Worm (Caenorhabditis elegans) whole organism, late embryonic: ENCODE results near the gene C23F12.3.

Source experiments
- K02D7.2 ChIP-seq: sonication (generic microtip); optimal IDR thresholded peaks from 2 replicates; lab custom pipeline; 2017; ENCODE audit warnings: mild to moderate bottlenecking, missing genetic modification characterization, missing compliant biosample characterization
- K09A11.1 ChIP-seq: sonication (generic microtip); optimal IDR thresholded peaks from 2 replicates; lab custom pipeline; 2017; ENCODE audit warnings: antibody characterized with exemption, mild to moderate bottlenecking, missing genetic modification characterization, missing compliant biosample characterization; ENCODE audit not compliant: insufficient read depth
- T23F11.4 ChIP-seq: fragments of 200-800 bp; sonication (Bioruptor generic); optimal IDR thresholded peaks from 2 replicates; lab custom pipeline; 2018; ENCODE audit warnings: mild to moderate bottlenecking, missing genetic modification characterization, missing compliant biosample characterization
- Y22D7AL.16 ChIP-seq: sonication (generic microtip); optimal IDR thresholded peaks from 2 replicates; lab custom pipeline; 2016; ENCODE audit warnings: missing genetic modification characterization, missing compliant biosample characterization
- ceh-14 ChIP-seq: sonication (generic microtip); optimal IDR thresholded peaks from 2 replicates; lab custom pipeline; 2016; ENCODE audit warnings: missing genotype, missing genetic modification characterization, missing compliant biosample characterization
- ceh-18 ChIP-seq: sonication (generic microtip); optimal IDR thresholded peaks from 2 replicates; lab custom pipeline; 2016; ENCODE audit warnings: missing genetic modification characterization, missing compliant biosample characterization
- ceh-19 ChIP-seq: fragments of 200-800 bp; sonication (Bioruptor generic); optimal IDR thresholded peaks from 2 replicates; lab custom pipeline; 2018; ENCODE audit warnings: mild to moderate bottlenecking, missing genetic modification characterization, missing compliant biosample characterization
- ceh-2 ChIP-seq: sonication (generic microtip); optimal IDR thresholded peaks from 2 replicates; lab custom pipeline; 2016; ENCODE audit warnings: missing genotype, missing genetic modification characterization, missing compliant biosample characterization
- ceh-22 ChIP-seq: sonication (generic microtip); optimal IDR thresholded peaks from 2 replicates; lab custom pipeline; 2017; ENCODE audit warnings: missing biosample characterization, missing genetic modification characterization
- ceh-24 ChIP-seq: sonication (generic microtip); optimal IDR thresholded peaks from 2 replicates; lab custom pipeline; 2016; ENCODE audit warnings: mild to moderate bottlenecking, missing genetic modification characterization, missing compliant biosample characterization
- ceh-34 ChIP-seq: sonication (generic microtip); optimal IDR thresholded peaks from 2 replicates; lab custom pipeline; 2016; ENCODE audit warnings: mild to moderate bottlenecking, missing genetic modification characterization, missing compliant biosample characterization
- ceh-48 ChIP-seq: sonication (generic microtip); optimal IDR thresholded peaks from 2 replicates; lab custom pipeline; 2016; ENCODE audit warnings: missing genetic modification characterization, inconsistent platforms, missing compliant biosample characterization
- ceh-6 ChIP-seq: fragments of 200-800 bp; sonication (Bioruptor generic); optimal IDR thresholded peaks from 2 replicates; lab custom pipeline; 2018; ENCODE audit warnings: mild to moderate bottlenecking, missing genetic modification characterization, missing compliant biosample characterization
- ceh-9 ChIP-seq: sonication (generic microtip); optimal IDR thresholded peaks from 2 replicates; lab custom pipeline; 2016; ENCODE audit warnings: mild to moderate bottlenecking, missing genetic modification characterization, inconsistent platforms, missing compliant biosample characterization
- che-1 ChIP-seq: sonication (generic microtip); optimal IDR thresholded peaks from 2 replicates; lab custom pipeline; 2016; ENCODE audit warnings: mild to moderate bottlenecking, missing genetic modification characterization, missing compliant biosample characterization
- dmd-4 ChIP-seq: sonication (generic microtip); optimal IDR thresholded peaks from 2 replicates; lab custom pipeline; 2016; ENCODE audit warnings: borderline replicate concordance, missing genetic modification characterization, missing compliant biosample characterization
- eyg-1 ChIP-seq: sonication (generic microtip); optimal IDR thresholded peaks from 2 replicates; lab custom pipeline; 2016; ENCODE audit warnings: missing genotype, missing genetic modification characterization, missing compliant biosample characterization
- fkh-6 ChIP-seq: sonication (generic microtip); optimal IDR thresholded peaks from 2 replicates; lab custom pipeline; 2016; ENCODE audit warnings: missing genetic modification characterization, missing compliant biosample characterization
- hlh-30 ChIP-seq: sonication (generic microtip); optimal IDR thresholded peaks from 2 replicates; lab custom pipeline; 2017; ENCODE audit warnings: antibody characterized with exemption, missing genetic modification characterization, missing compliant biosample characterization; ENCODE audit not compliant: insufficient read depth
- lin-11 ChIP-seq: fragments of 200-800 bp; sonication (Bioruptor generic); optimal IDR thresholded peaks from 2 replicates; lab custom pipeline; 2018; ENCODE audit warnings: mild to moderate bottlenecking, missing genetic modification characterization, missing compliant biosample characterization
- mec-3 ChIP-seq: sonication (generic microtip); optimal IDR thresholded peaks from 2 replicates; lab custom pipeline; 2016; ENCODE audit warnings: borderline replicate concordance, missing genetic modification characterization, missing compliant biosample characterization
- nhr-232 ChIP-seq: sonication (generic microtip); optimal IDR thresholded peaks from 2 replicates; lab custom pipeline; 2016; ENCODE audit warnings: missing genetic modification characterization, missing compliant biosample characterization
- odd-2 ChIP-seq: sonication (generic microtip); optimal IDR thresholded peaks from 2 replicates; lab custom pipeline; 2017; ENCODE audit warnings: antibody characterized with exemption, mild to moderate bottlenecking, missing genetic modification characterization, missing compliant biosample characterization
- pag-3 ChIP-seq: sonication (generic microtip); optimal IDR thresholded peaks from 2 replicates; lab custom pipeline; 2016; ENCODE audit warnings: missing compliant biosample characterization, missing genetic modification characterization, borderline replicate concordance
- pat-9 ChIP-seq: fragments of 200-800 bp; sonication (Bioruptor generic); optimal IDR thresholded peaks from 2 replicates; lab custom pipeline; 2018; ENCODE audit warnings: mild to moderate bottlenecking, missing genetic modification characterization, moderate library complexity, missing compliant biosample characterization
- pha-4 ChIP-seq: fragments of 150-350 bp; optimal IDR thresholded peaks from 2 replicates; lab custom pipeline; 2018; ENCODE audit warnings: missing biosample characterization, missing genetic modification reagents, missing genetic modification characterization
- sox-4 ChIP-seq: sonication (generic microtip); optimal IDR thresholded peaks from 2 replicates; lab custom pipeline; 2017; ENCODE audit warnings: mild to moderate bottlenecking, missing genetic modification characterization, inconsistent platforms, missing compliant biosample characterization
- tbx-7 ChIP-seq: sonication (generic microtip); optimal IDR thresholded peaks from 2 replicates; lab custom pipeline; 2016; ENCODE audit warnings: missing genotype, missing genetic modification characterization, missing compliant biosample characterization
- ttx-3 ChIP-seq: sonication (generic microtip); optimal IDR thresholded peaks from 2 replicates; lab custom pipeline; 2016; ENCODE audit warnings: missing genetic modification reagents, missing genetic modification characterization, missing compliant biosample characterization
- unc-3 ChIP-seq, 2 experiments: fragments of 200-800 bp in 1 of 2; sonication (Bioruptor generic) in 1 of 2; sonication (generic microtip) in 1 of 2; conservative IDR thresholded peaks in 1 of 2; optimal IDR thresholded peaks in 1 of 2; 2 replicates each; pipeline versions ENCODE4 v1.3.6 to Lab custom; 2016 to 2022; ENCODE audit warnings: missing compliant biosample characterization in 2 of 2, missing genetic modification characterization in 2 of 2, missing genetic modification reagents in 1 of 2
- unc-42 ChIP-seq: sonication (generic microtip); optimal IDR thresholded peaks from 2 replicates; lab custom pipeline; 2016; ENCODE audit warnings: missing genotype, missing genetic modification characterization, missing compliant biosample characterization
- ztf-16 ChIP-seq: sonication (generic microtip); optimal IDR thresholded peaks from 2 replicates; lab custom pipeline; 2017; ENCODE audit warnings: missing genetic modification characterization, missing compliant biosample characterization

The C23F12.3 gene

DNA sequence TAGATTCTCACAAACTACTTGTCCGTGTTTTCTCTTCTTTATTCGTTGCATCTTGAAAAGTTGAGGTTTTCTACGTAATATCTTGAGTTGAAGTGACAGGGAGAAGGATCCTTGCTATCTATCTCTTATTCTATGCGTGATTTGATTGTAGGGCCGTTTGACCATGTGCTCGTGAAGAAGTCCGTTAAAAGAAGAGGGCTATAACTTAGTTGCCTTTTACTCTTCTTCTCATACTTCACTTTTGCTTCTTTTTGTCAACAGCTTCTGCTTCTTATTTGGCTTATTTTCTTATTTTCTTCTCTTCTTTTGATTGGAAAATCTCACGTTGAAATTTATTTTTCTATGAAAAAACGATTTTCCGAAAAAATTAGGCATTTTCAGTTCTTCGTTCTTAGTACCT lies 17.7 kb upstream of the C23F12.3 start:
- TF ChIP-seq sox-4 (no peak), unc-42 (tag; lab: Kevin White, UChicago) (peak; percentile 87)

DNA sequence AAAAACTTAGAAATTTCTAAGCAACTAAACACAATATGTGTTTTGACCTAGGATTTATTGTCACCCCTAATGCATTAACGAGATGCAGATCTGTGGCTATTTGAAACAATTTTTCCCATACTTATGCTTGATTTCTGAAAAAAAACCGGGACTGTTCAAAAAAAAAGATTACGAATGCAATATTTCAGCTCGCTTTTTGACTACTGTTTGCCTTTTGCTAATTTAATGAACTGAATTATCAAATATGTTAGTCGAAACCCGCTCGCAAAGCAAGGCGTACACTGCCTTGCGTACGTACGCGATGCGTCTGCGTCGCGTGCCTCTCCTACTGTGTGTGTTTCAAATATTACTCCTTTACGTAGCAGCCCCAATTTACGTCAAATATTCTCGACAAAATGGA lies 4.4 kb upstream of the C23F12.3 start, which contains the start of gene C23F12.4:
Gene C23F12.4, plus strand, starts transcription at position 301 of the 400 bp plus-strand sequence.
- TF ChIP-seq ceh-6 (GFP tag; lab: Kevin White, UChicago) (no peak), ztf-16 (tag; lab: Kevin White, UChicago) (no peak), hlh-30 (tag; lab: Kevin White, UChicago) (no peak), nhr-232 (tag; lab: Kevin White, UChicago) (no peak), pha-4 (no peak), ceh-9 (tag; lab: Kevin White, UChicago) (no peak), K09A11.1 (tag; lab: Kevin White, UChicago) (no peak), unc-3 (GFP tag; conservative IDR thresholded peaks at IDR 0.05; lab: Robert Waterston, UW) (no peak), unc-3 (tag; optimal IDR thresholded peaks at IDR 0.05; lab: Kevin White, UChicago) (no peak), unc-42 (tag; lab: Kevin White, UChicago) (no peak), Y22D7AL.16 (tag; lab: Kevin White, UChicago) (no peak), mec-3 (tag; lab: Kevin White, UChicago) (no peak), ceh-34 (tag; lab: Kevin White, UChicago) (no peak), che-1 (tag; lab: Kevin White, UChicago) (no peak)

DNA sequence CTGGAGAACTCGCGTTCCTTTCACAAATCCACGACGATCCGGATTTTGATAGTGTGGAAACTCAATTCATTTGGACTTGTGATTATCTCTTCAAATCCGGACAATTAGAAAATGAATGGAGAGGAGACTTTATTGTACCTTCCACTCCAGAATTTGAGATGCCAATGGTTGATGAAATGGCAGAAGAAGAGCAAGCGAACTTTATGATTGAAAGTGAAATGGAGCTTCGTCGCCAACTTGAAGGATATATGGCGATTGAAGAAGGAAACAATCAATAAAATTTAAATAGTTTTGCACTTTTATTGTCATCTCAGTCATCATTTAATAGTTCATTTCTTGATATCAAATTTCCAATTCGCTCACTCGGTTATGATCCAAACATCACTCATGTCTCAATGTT lies 2.8 kb upstream of the C23F12.3 start:
- no peak for TF ChIP-seq hlh-30 (tag; lab: Kevin White, UChicago)
- no peak for TF ChIP-seq odd-2 (tag; lab: Kevin White, UChicago)
- TF ChIP-seq fkh-6 (tag; lab: Kevin White, UChicago), result no peak
- no peak for TF ChIP-seq ceh-34 (tag; lab: Kevin White, UChicago)
- no peak for TF ChIP-seq ceh-48 (tag; lab: Kevin White, UChicago)
- no peak for TF ChIP-seq T23F11.4 (GFP tag; lab: Kevin White, UChicago)
- no peak for TF ChIP-seq Y22D7AL.16 (tag; lab: Kevin White, UChicago)
- no peak for TF ChIP-seq ceh-18 (tag; lab: Kevin White, UChicago)

DNA sequence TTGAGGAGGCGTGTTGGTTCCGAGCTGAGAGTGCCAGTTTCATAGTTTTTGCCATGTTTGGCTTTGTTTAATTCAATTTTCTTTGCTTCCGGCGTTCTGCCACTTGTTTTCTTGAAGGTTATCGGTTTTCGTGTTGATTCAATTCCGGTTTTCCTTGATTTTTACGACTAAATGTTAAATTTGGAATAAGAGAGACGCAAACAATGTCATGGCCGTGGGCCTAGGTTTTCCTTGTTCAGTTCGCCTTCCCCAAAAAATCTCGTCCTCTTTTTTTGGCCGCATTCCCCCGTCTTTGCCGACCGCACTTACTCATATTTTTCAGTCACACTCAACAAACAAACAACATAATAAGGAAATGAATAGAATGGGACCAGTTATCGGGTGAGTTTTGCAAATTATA lies 2.3 kb downstream of the C23F12.3 start, which contains the start of gene C23F12.9:
Gene C23F12.9, plus strand, starts transcription at position 301 of the 400 bp plus-strand sequence.
- TF ChIP-seq ceh-9 (tag; lab: Kevin White, UChicago), result no peak
- no peak for TF ChIP-seq ceh-6 (GFP tag; lab: Kevin White, UChicago)
- no peak for TF ChIP-seq tbx-7 (tag; lab: Kevin White, UChicago)
- no peak for TF ChIP-seq pag-3 (tag; lab: Kevin White, UChicago)

DNA sequence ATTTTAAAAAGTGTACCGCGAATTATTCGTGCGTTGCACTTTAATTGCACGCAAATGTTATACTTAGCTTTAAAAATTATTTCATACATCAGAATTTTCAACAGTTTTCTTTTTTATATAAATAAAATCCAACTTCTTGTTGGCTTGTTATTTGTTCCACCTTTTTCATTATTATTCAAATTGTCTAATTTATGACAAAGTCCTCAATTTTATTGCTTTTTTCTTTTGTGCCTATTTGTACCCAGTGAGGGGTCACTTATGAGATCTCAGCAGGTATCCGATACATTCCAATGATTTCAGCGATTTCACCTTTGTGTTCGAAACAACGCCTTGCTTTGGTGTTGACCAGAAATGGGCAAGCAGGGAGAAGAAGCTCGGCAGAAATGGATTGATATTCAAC lies 6.0 kb downstream of the C23F12.3 start, which contains the start of gene fln-2:
Gene fln-2, plus strand, starts transcription at position 301 of the 400 bp plus-strand sequence.
- no peak for TF ChIP-seq ztf-16 (tag; lab: Kevin White, UChicago)
- no peak for TF ChIP-seq ceh-18 (tag; lab: Kevin White, UChicago)
- TF ChIP-seq ttx-3 (tag; lab: Kevin White, UChicago), result no peak
- TF ChIP-seq eyg-1, result no peak
- TF ChIP-seq T23F11.4 (GFP tag; lab: Kevin White, UChicago), result no peak
- TF ChIP-seq ceh-22 (tag; lab: Kevin White, UChicago), result no peak
- TF ChIP-seq pag-3 (tag; lab: Kevin White, UChicago), result no peak
- no peak for TF ChIP-seq pat-9 (tag; lab: Kevin White, UChicago)
- TF ChIP-seq mec-3 (tag; lab: Kevin White, UChicago), result no peak
- no peak for TF ChIP-seq ceh-24
- no peak for TF ChIP-seq K02D7.2
- TF ChIP-seq ceh-19 (GFP tag; lab: Kevin White, UChicago), result no peak
- no peak for TF ChIP-seq dmd-4 (tag; lab: Kevin White, UChicago)
- no peak for TF ChIP-seq ceh-14 (tag; lab: Kevin White, UChicago)
- no peak for TF ChIP-seq lin-11 (tag; lab: Kevin White, UChicago)
- TF ChIP-seq ceh-6 (GFP tag; lab: Kevin White, UChicago), result no peak
- no peak for TF ChIP-seq ceh-2 (tag; lab: Kevin White, UChicago)
- TF ChIP-seq ceh-48 (tag; lab: Kevin White, UChicago), result no peak
- no peak for TF ChIP-seq unc-3 (GFP tag; conservative IDR thresholded peaks at IDR 0.05; lab: Robert Waterston, UW)
- TF ChIP-seq unc-3 (tag; optimal IDR thresholded peaks at IDR 0.05; lab: Kevin White, UChicago), result no peak
